Fruit fly (Drosophila melanogaster) whole organism, adult: ENCODE data around the gene CG34028.

Experiments
- CG11617 ChIP-seq: fragments of 200-800 bp; sonication (Bioruptor generic); optimal IDR thresholded peaks from 2 replicates; lab custom pipeline; 2017; ENCODE audit warnings: mild to moderate bottlenecking, missing biosample characterization, missing genetic modification reagents, missing genetic modification characterization
- CG12768 ChIP-seq: fragments of 200-800 bp; sonication (Bioruptor generic); optimal IDR thresholded peaks from 2 replicates; lab custom pipeline; 2017; ENCODE audit warnings: missing biosample characterization, missing genetic modification characterization, mild to moderate bottlenecking, moderate library complexity, missing genetic modification reagents
- CG14711 ChIP-seq: fragments of 200-800 bp; sonication (Bioruptor generic); optimal IDR thresholded peaks from 2 replicates; lab custom pipeline; 2018; ENCODE audit warnings: missing biosample characterization, mild to moderate bottlenecking, missing genetic modification characterization, moderate library complexity
- CG1620 ChIP-seq: fragments of 200-800 bp; sonication (Bioruptor generic); optimal IDR thresholded peaks from 2 replicates; lab custom pipeline; 2016; ENCODE audit warnings: missing biosample characterization, missing genetic modification characterization
- CG33017 ChIP-seq: fragments of 200-800 bp; sonication (Bioruptor generic); optimal IDR thresholded peaks from 2 replicates; lab custom pipeline; 2018; ENCODE audit warnings: missing biosample characterization, mild to moderate bottlenecking, missing genetic modification characterization, moderate library complexity
- CG5204 ChIP-seq: fragments of 200-800 bp; sonication (Bioruptor generic); optimal IDR thresholded peaks from 2 replicates; lab custom pipeline; 2016; ENCODE audit warnings: missing biosample characterization, missing genetic modification characterization
- CG7045 ChIP-seq: fragments of 200-800 bp; sonication (Bioruptor generic); optimal IDR thresholded peaks from 2 replicates; lab custom pipeline; 2017; ENCODE audit warnings: missing biosample characterization, mild to moderate bottlenecking, missing genetic modification characterization
- CG7101 ChIP-seq: fragments of 200-800 bp; sonication (Bioruptor generic); optimal IDR thresholded peaks from 2 replicates; lab custom pipeline; 2018; ENCODE audit warnings: missing biosample characterization, mild to moderate bottlenecking, missing genetic modification characterization, moderate library complexity
- Clk ChIP-seq: fragments of 200-800 bp; sonication (Bioruptor generic); optimal IDR thresholded peaks from 2 replicates; lab custom pipeline; 2017; ENCODE audit warnings: missing biosample characterization, missing genetic modification characterization
- Crg-1 ChIP-seq: fragments of 200-800 bp; sonication (Bioruptor generic); optimal IDR thresholded peaks from 2 replicates; lab custom pipeline; 2016; ENCODE audit warnings: missing biosample characterization, missing genetic modification characterization
- Hr96 ChIP-seq: fragments of 200-800 bp; sonication (Bioruptor generic); optimal IDR thresholded peaks from 2 replicates; lab custom pipeline; 2016; ENCODE audit warnings: missing biosample characterization, missing genetic modification characterization
- Mnt ChIP-seq: fragments of 200-800 bp; sonication (Bioruptor generic); optimal IDR thresholded peaks from 2 replicates; lab custom pipeline; 2016; ENCODE audit warnings: missing biosample characterization, mild to moderate bottlenecking, missing genetic modification characterization
- bab1 ChIP-seq: fragments of 200-800 bp; sonication (Bioruptor generic); optimal IDR thresholded peaks from 3 replicates; lab custom pipeline; 2019; ENCODE audit warnings: missing biosample characterization, mild to moderate bottlenecking, missing genetic modification characterization, moderate library complexity
- cic ChIP-seq: fragments of 200-800 bp; sonication (Bioruptor generic); optimal IDR thresholded peaks from 2 replicates; lab custom pipeline; 2017; ENCODE audit warnings: missing biosample characterization, mild to moderate bottlenecking, missing genetic modification characterization, moderate library complexity
- cnc ChIP-seq, 2 experiments: fragments of >200 bp; optimal IDR thresholded peaks; 2 replicates each; lab custom pipeline; 2017
- kay ChIP-seq: fragments of 200-800 bp; sonication (Bioruptor generic); peaks from one replicate; lab custom pipeline; 2016; ENCODE audit warnings: missing biosample characterization, missing genetic modification characterization, borderline replicate concordance
- ovo ChIP-seq: fragments of 200-800 bp; sonication (Bioruptor generic); optimal IDR thresholded peaks from 2 replicates; lab custom pipeline; 2016; ENCODE audit warnings: missing biosample characterization, missing genetic modification characterization
- pad ChIP-seq: fragments of 200-800 bp; sonication (Bioruptor generic); optimal IDR thresholded peaks from 3 replicates; lab custom pipeline; 2017; ENCODE audit warnings: missing biosample characterization, missing genetic modification characterization, mild to moderate bottlenecking, moderate library complexity, missing genetic modification reagents
- tj ChIP-seq: fragments of 200-800 bp; sonication (Bioruptor generic); optimal IDR thresholded peaks from 3 replicates; lab custom pipeline; 2017; ENCODE audit warnings: missing biosample characterization, mild to moderate bottlenecking, missing genetic modification characterization, moderate library complexity
- toe ChIP-seq: fragments of 200-800 bp; sonication (Bioruptor generic); optimal IDR thresholded peaks from 2 replicates; lab custom pipeline; 2016; ENCODE audit warnings: missing biosample characterization, missing genetic modification characterization

Gene CG34028

dm6 chrX:9511224-9511623, at the start of gene CG34028:
TSS of gene CG34028 (plus strand) at chrX:9511524.
- TF ChIP-seq CG7045 (GFP tag; lab: Kevin White, UChicago) (no peak), toe (GFP tag; lab: Kevin White, UChicago) (no peak), bab1 (GFP tag; lab: Kevin White, UChicago) (no peak), pad (GFP tag; lab: Kevin White, UChicago) (no peak), Clk (GFP tag; lab: Kevin White, UChicago) (no peak), cnc (optimal IDR thresholded peaks at IDR 0.05; lab: Kevin White, UChicago) (no peak), CG11617 (GFP tag; lab: Kevin White, UChicago) (no peak), cic (GFP tag; lab: Kevin White, UChicago) (no peak), Mnt (GFP tag; lab: Kevin White, UChicago) (no peak)

dm6 chrX:9466150-9466549, 45.2 kb upstream of the CG34028 start:
- TF ChIP-seq Crg-1 (GFP tag; lab: Kevin White, UChicago) (peak; percentile 20), CG14711 (tag; lab: Kevin White, UChicago) (peak; percentile 80), CG7045 (GFP tag; lab: Kevin White, UChicago) (peak; percentile 59), kay (GFP tag; lab: Kevin White, UChicago) (peak; percentile 41), bab1 (GFP tag; lab: Kevin White, UChicago) (no peak), CG7101 (tag; lab: Kevin White, UChicago) (peak; percentile 94), Mnt (GFP tag; lab: Kevin White, UChicago) (peak; percentile 21), CG12768 (GFP tag; lab: Kevin White, UChicago) (peak; percentile 37), Clk (GFP tag; lab: Kevin White, UChicago) (no peak), CG33017 (tag; lab: Kevin White, UChicago) (peak; percentile 72), CG11617 (GFP tag; lab: Kevin White, UChicago) (peak; percentile 59), pad (GFP tag; lab: Kevin White, UChicago) (peak; percentile 53), CG5204 (GFP tag; lab: Kevin White, UChicago) (peak; percentile 11), tj (GFP tag; lab: Kevin White, UChicago) (peak; percentile 34), CG1620 (GFP tag; lab: Kevin White, UChicago) (no peak), ovo (GFP tag; lab: Kevin White, UChicago) (no peak)

DNA sequence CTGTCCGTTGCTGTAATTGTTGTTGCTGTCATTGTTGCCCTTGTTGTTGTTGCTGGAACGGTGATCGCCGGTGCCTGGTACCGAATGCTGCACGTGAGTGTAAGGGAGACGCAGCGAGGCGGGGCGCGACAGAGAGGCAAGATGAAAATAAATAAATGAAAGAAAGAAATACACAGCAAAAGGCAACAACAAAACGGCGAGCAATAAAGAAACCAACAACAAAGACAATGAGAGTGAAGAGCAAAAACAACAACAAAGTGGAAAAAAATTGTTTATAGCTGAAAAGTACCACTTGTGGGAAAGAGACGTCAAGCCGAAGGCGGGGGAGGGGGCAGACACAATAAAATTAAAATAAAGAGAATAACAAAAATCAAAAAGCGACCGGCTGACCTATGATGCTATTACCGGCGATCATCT, 44.7 kb upstream of the CG34028 start:
- peak; percentile 14 for TF ChIP-seq ovo (GFP tag; lab: Kevin White, UChicago)
- TF ChIP-seq Clk (GFP tag; lab: Kevin White, UChicago) = no peak
- no peak for TF ChIP-seq CG14711 (tag; lab: Kevin White, UChicago)
- no peak for TF ChIP-seq kay (GFP tag; lab: Kevin White, UChicago)
- no peak for TF ChIP-seq Mnt (GFP tag; lab: Kevin White, UChicago)
- TF ChIP-seq Crg-1 (GFP tag; lab: Kevin White, UChicago) = no peak
- TF ChIP-seq tj (GFP tag; lab: Kevin White, UChicago) = no peak
- no peak for TF ChIP-seq CG11617 (GFP tag; lab: Kevin White, UChicago)
- TF ChIP-seq cic (GFP tag; lab: Kevin White, UChicago) = peak; percentile 10
- no peak for TF ChIP-seq Hr96
- no peak for TF ChIP-seq CG7101 (tag; lab: Kevin White, UChicago)
- TF ChIP-seq CG5204 (GFP tag; lab: Kevin White, UChicago) = no peak
- TF ChIP-seq pad (GFP tag; lab: Kevin White, UChicago) = no peak
- TF ChIP-seq toe (GFP tag; lab: Kevin White, UChicago) = no peak
- TF ChIP-seq CG7045 (GFP tag; lab: Kevin White, UChicago) = no peak
- TF ChIP-seq CG12768 (GFP tag; lab: Kevin White, UChicago) = no peak
- TF ChIP-seq CG1620 (GFP tag; lab: Kevin White, UChicago) = no peak

DNA sequence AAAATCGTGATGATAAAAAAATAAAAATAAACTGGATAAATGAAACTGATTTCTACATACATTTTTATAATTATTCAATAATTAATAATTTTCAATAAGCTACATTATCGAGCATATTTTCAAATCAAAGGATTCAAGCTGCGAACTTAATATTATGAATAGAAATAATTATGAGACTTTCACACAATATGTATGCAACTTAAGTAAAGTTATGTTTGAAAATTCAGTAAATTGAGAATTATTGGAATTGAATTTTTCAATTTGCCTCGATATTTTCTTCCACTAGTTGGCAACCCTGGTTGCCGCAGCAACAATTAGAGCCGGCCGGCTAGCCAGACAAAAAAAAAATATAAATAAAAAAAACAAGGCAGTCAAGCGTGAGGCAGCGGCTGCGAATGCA, 44.3 kb upstream of the CG34028 start:
- TF ChIP-seq toe (GFP tag; lab: Kevin White, UChicago) (no peak), CG14711 (tag; lab: Kevin White, UChicago) (peak; percentile 50), CG7045 (GFP tag; lab: Kevin White, UChicago) (no peak)

DNA sequence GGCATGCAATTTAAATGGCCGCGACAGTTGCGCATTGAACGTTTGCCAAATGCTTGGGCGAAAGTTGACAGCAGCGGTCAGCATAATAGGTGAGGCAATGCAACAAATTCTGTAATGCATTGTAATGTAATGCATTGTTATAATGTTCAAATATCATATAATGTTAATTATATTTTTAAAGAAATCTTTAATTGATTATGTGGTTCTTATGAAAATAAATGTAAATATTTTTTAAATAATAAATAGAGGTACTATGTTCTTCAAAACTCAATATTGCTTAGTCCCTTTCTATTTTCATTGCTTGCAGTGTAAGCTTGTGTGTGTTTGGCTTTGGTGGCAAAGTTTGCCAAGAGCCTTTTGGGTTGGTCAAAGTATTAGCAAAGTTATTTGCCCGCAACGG, 43.7 kb upstream of the CG34028 start:
- TF ChIP-seq CG5204 (GFP tag; lab: Kevin White, UChicago) (no peak), CG33017 (tag; lab: Kevin White, UChicago) (no peak), kay (GFP tag; lab: Kevin White, UChicago) (no peak), Mnt (GFP tag; lab: Kevin White, UChicago) (no peak), CG14711 (tag; lab: Kevin White, UChicago) (no peak), CG7101 (tag; lab: Kevin White, UChicago) (no peak), cic (GFP tag; lab: Kevin White, UChicago) (no peak), Hr96 (no peak), ovo (GFP tag; lab: Kevin White, UChicago) (no peak), tj (GFP tag; lab: Kevin White, UChicago) (no peak), cnc (optimal IDR thresholded peaks at IDR 0.05; lab: Kevin White, UChicago) (no peak), Clk (GFP tag; lab: Kevin White, UChicago) (no peak), CG12768 (GFP tag; lab: Kevin White, UChicago) (no peak), toe (GFP tag; lab: Kevin White, UChicago) (no peak), CG7045 (GFP tag; lab: Kevin White, UChicago) (no peak)

DNA sequence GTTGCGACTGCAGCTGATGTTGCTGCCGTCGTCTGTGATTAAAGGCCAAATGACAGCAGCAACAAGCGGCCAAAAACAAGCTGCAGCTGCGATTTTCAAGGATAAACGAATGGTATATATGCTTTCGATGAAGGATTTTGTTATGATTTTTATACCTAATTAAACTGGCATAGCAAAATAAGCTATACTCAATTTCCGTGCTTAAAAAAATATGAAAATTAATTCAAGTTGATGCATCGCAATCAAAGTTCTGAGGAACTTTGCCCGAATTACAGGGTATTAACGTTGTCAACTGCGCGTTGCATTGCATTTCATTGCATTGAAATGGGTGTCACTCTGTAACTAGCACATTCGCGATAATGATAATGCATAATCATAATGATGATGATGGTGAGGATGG, 43.0 kb upstream of the CG34028 start:
- TF ChIP-seq Mnt (GFP tag; lab: Kevin White, UChicago) = no peak
- no peak for TF ChIP-seq cic (GFP tag; lab: Kevin White, UChicago)
- no peak for TF ChIP-seq CG12768 (GFP tag; lab: Kevin White, UChicago)
- no peak for TF ChIP-seq CG5204 (GFP tag; lab: Kevin White, UChicago)
- no peak for TF ChIP-seq Crg-1 (GFP tag; lab: Kevin White, UChicago)
- TF ChIP-seq CG7045 (GFP tag; lab: Kevin White, UChicago) = no peak
- no peak for TF ChIP-seq cnc (optimal IDR thresholded peaks at IDR 0.05; lab: Kevin White, UChicago)
- no peak for TF ChIP-seq CG7101 (tag; lab: Kevin White, UChicago)
- TF ChIP-seq pad (GFP tag; lab: Kevin White, UChicago) = no peak
